Fruit fly (Drosophila melanogaster) whole organism, embryonic: ENCODE measurements around the gene CG5107.

ENCODE experiments used
- Atf3 ChIP-seq: fragments of 200-800 bp; sonication (Bioruptor generic); optimal IDR thresholded peaks from 3 replicates; lab custom pipeline; 2016; ENCODE audit warnings: missing biosample characterization, missing genetic modification characterization
- CG10147 ChIP-seq: fragments of 200-800 bp; sonication (Bioruptor generic); optimal IDR thresholded peaks from 2 replicates; lab custom pipeline; 2019; ENCODE audit warnings: missing biosample characterization, mild to moderate bottlenecking, missing genetic modification characterization, moderate library complexity
- CG10462 ChIP-seq: fragments of 200-800 bp; sonication (Bioruptor generic); optimal IDR thresholded peaks from 2 replicates; lab custom pipeline; 2016; ENCODE audit warnings: missing biosample characterization, missing genetic modification characterization
- CG10565 ChIP-seq: fragments of 200-800 bp; sonication (Bioruptor generic); optimal IDR thresholded peaks from 3 replicates; lab custom pipeline; 2016; ENCODE audit warnings: missing biosample characterization, mild to moderate bottlenecking, missing genetic modification characterization
- CG12391 ChIP-seq: fragments of 200-800 bp; sonication (Bioruptor generic); optimal IDR thresholded peaks from 3 replicates; lab custom pipeline; 2018; ENCODE audit warnings: missing biosample characterization, mild to moderate bottlenecking, missing genetic modification characterization, moderate library complexity
- CG13123 ChIP-seq: fragments of 200-800 bp; sonication (Bioruptor generic); optimal IDR thresholded peaks from 2 replicates; lab custom pipeline; 2016; ENCODE audit warnings: missing biosample characterization, missing genetic modification characterization
- CG13287 ChIP-seq: fragments of 200-800 bp; sonication (Bioruptor generic); IDR thresholded peaks from 2 replicates; pipeline ENCODE4 v1.3.6; 2022; ENCODE audit warnings: missing biosample characterization, missing genetic modification characterization; ENCODE audit not compliant: partially characterized antibody
- CG13624 ChIP-seq: fragments of 200-800 bp; sonication (Bioruptor generic); optimal IDR thresholded peaks from 2 replicates; lab custom pipeline; 2016; ENCODE audit warnings: missing biosample characterization, missing genetic modification characterization
- CG14965 ChIP-seq: fragments of 200-800 bp; sonication (Bioruptor generic); optimal IDR thresholded peaks from 2 replicates; lab custom pipeline; 2016; ENCODE audit warnings: missing biosample characterization, missing genetic modification characterization, borderline replicate concordance
- CG15479 ChIP-seq: fragments of 200-800 bp; sonication (Bioruptor generic); optimal IDR thresholded peaks from 3 replicates; lab custom pipeline; 2019; ENCODE audit warnings: missing biosample characterization, mild to moderate bottlenecking, missing genetic modification characterization, moderate library complexity
- CG1602 ChIP-seq: fragments of 200-800 bp; sonication (Bioruptor generic); optimal IDR thresholded peaks from 3 replicates; lab custom pipeline; 2016; ENCODE audit warnings: missing biosample characterization, missing genetic modification characterization
- CG16863 ChIP-seq: fragments of 200-800 bp; sonication (Bioruptor generic); optimal IDR thresholded peaks from 3 replicates; lab custom pipeline; 2016; ENCODE audit warnings: missing biosample characterization, missing genetic modification characterization
- CG17385 ChIP-seq: fragments of 200-800 bp; sonication (Bioruptor generic); optimal IDR thresholded peaks from 3 replicates; lab custom pipeline; 2018; ENCODE audit warnings: missing biosample characterization, mild to moderate bottlenecking, missing genetic modification characterization
- CG18476 ChIP-seq: fragments of 200-800 bp; sonication (Bioruptor generic); optimal IDR thresholded peaks from 2 replicates; lab custom pipeline; 2016; ENCODE audit warnings: missing biosample characterization, mild to moderate bottlenecking, missing genetic modification characterization
- CG3726 ChIP-seq: fragments of 200-800 bp; sonication (Bioruptor generic); IDR thresholded peaks from 3 replicates; pipeline ENCODE4, ENCODE4 v1.3.6; 2022; ENCODE audit warnings: missing biosample characterization, missing genetic modification characterization
- CG3847 ChIP-seq: fragments of 200-800 bp; sonication (Bioruptor generic); IDR thresholded peaks from 2 replicates; pipeline ENCODE4 v1.3.6; 2022; ENCODE audit warnings: missing biosample characterization, missing genetic modification characterization
- CG6854 ChIP-seq: fragments of 200-800 bp; sonication (Bioruptor generic); optimal IDR thresholded peaks from 3 replicates; lab custom pipeline; 2017; ENCODE audit warnings: missing biosample characterization, mild to moderate bottlenecking, missing genetic modification characterization
- CG7745 ChIP-seq: fragments of 200-800 bp; sonication (Bioruptor generic); optimal IDR thresholded peaks from 2 replicates; lab custom pipeline; 2018; ENCODE audit warnings: missing biosample characterization, mild to moderate bottlenecking, missing genetic modification characterization, moderate library complexity
- CG7786 ChIP-seq: fragments of 200-800 bp; sonication (Bioruptor generic); optimal IDR thresholded peaks from 2 replicates; lab custom pipeline; 2016; ENCODE audit warnings: missing biosample characterization, missing genetic modification characterization
- CG9437 ChIP-seq: fragments of 200-800 bp; sonication (Bioruptor generic); optimal IDR thresholded peaks from 2 replicates; lab custom pipeline; 2018; ENCODE audit warnings: missing biosample characterization, mild to moderate bottlenecking, missing genetic modification characterization
- CTCF ChIP-seq: fragments of 200-800 bp; sonication (Bioruptor generic); optimal IDR thresholded peaks from 2 replicates; lab custom pipeline; 2017; ENCODE audit warnings: missing biosample characterization, mild to moderate bottlenecking, missing genetic modification characterization, moderate library complexity
- Dek ChIP-seq: fragments of 200-800 bp; sonication (Bioruptor generic); optimal IDR thresholded peaks from 3 replicates; lab custom pipeline; 2019; ENCODE audit warnings: missing biosample characterization, mild to moderate bottlenecking, missing genetic modification characterization, moderate library complexity
- Dfd ChIP-seq, 2 experiments: fragments of >200 bp; optimal IDR thresholded peaks; 2 replicates each; lab custom pipeline; 2017; ENCODE audit warnings: missing biosample characterization in 2 of 2, missing genetic modification characterization in 2 of 2
- Dref ChIP-seq: fragments of 200-800 bp; sonication (Bioruptor generic); IDR thresholded peaks from 2 replicates; pipeline ENCODE4 v1.3.6; 2022; ENCODE audit warnings: missing biosample characterization, missing genetic modification characterization
- E2f2 ChIP-seq: fragments of 200-800 bp; sonication (Bioruptor generic); IDR thresholded peaks from 2 replicates; pipeline ENCODE4 v1.3.6; 2022; ENCODE audit warnings: missing biosample characterization, missing genetic modification characterization
- Hmr ChIP-seq: fragments of 200-800 bp; sonication (Bioruptor generic); optimal IDR thresholded peaks from 3 replicates; lab custom pipeline; 2017; ENCODE audit warnings: mild to moderate bottlenecking, missing biosample characterization, missing genetic modification reagents, missing genetic modification characterization
- Jarid2 ChIP-seq: fragments of 200-800 bp; sonication (Bioruptor generic); optimal IDR thresholded peaks from 3 replicates; lab custom pipeline; 2017; ENCODE audit warnings: mild to moderate bottlenecking, missing biosample characterization, missing genetic modification reagents, missing genetic modification characterization
- Lpt ChIP-seq: fragments of >200 bp; optimal IDR thresholded peaks from 2 replicates; lab custom pipeline; 2018; ENCODE audit warnings: missing biosample characterization, missing genetic modification characterization
- Med ChIP-seq: fragments of 200-800 bp; sonication (Bioruptor generic); peaks from one replicate; lab custom pipeline; 2016; ENCODE audit warnings: missing biosample characterization, missing genetic modification characterization, mild to moderate bottlenecking, inconsistent platforms, moderate library complexity
- Nf-YA ChIP-seq: fragments of 200-800 bp; sonication (Bioruptor generic); IDR thresholded peaks from 2 replicates; pipeline ENCODE4 v1.3.6; 2022; ENCODE audit warnings: missing biosample characterization, missing genetic modification characterization
- Sox100B ChIP-seq: fragments of 200-800 bp; sonication (Bioruptor generic); optimal IDR thresholded peaks from 3 replicates; lab custom pipeline; 2018; ENCODE audit warnings: missing biosample characterization, mild to moderate bottlenecking, missing genetic modification characterization
- ase ChIP-seq: fragments of 200-800 bp; sonication (Bioruptor generic); IDR thresholded peaks from 3 replicates; pipeline ENCODE4 v1.3.6; 2022; ENCODE audit warnings: missing biosample characterization, missing genetic modification characterization
- bbx ChIP-seq: fragments of 200-800 bp; sonication (Bioruptor generic); IDR thresholded peaks from 2 replicates; pipeline ENCODE4 v1.3.6; 2022; ENCODE audit warnings: missing biosample characterization, missing genetic modification characterization; ENCODE audit not compliant: partially characterized antibody
- bowl ChIP-seq: fragments of 200-800 bp; sonication (Bioruptor generic); IDR thresholded peaks from 2 replicates; pipeline ENCODE4 v1.3.6; 2022; ENCODE audit warnings: missing biosample characterization, missing genetic modification characterization
- croc ChIP-seq: fragments of 200-800 bp; sonication (Bioruptor generic); conservative IDR thresholded peaks from 3 replicates; pipeline ENCODE4 v1.3.6; 2022; ENCODE audit warnings: missing biosample characterization, missing genetic modification characterization
- crol ChIP-seq: fragments of 200-800 bp; sonication (Bioruptor generic); IDR thresholded peaks from 2 replicates; pipeline ENCODE4 v1.3.6; 2022; ENCODE audit warnings: missing biosample characterization, missing genetic modification characterization
- en ChIP-seq: fragments of 200-800 bp; sonication (Bioruptor generic); optimal IDR thresholded peaks from 2 replicates; lab custom pipeline; 2016; ENCODE audit warnings: missing biosample characterization, missing genetic modification characterization
- fd96Cb ChIP-seq: fragments of 200-800 bp; sonication (Bioruptor generic); optimal IDR thresholded peaks from 2 replicates; lab custom pipeline; 2018; ENCODE audit warnings: missing biosample characterization, mild to moderate bottlenecking, missing genetic modification characterization, moderate library complexity
- gsb ChIP-seq: fragments of 200-800 bp; sonication (Bioruptor generic); IDR thresholded peaks from 2 replicates; pipeline ENCODE4 v1.3.6; 2022; ENCODE audit warnings: missing biosample characterization, missing genetic modification characterization
- ken ChIP-seq: fragments of 200-800 bp; sonication (Bioruptor generic); IDR thresholded peaks from 3 replicates; pipeline ENCODE4 v1.3.6; 2022; ENCODE audit warnings: missing biosample characterization, missing genetic modification characterization
- knrl ChIP-seq: fragments of 200-800 bp; sonication (Bioruptor generic); IDR thresholded peaks from 3 replicates; pipeline ENCODE4 v1.3.6; 2022; ENCODE audit warnings: missing biosample characterization, missing genetic modification characterization; ENCODE audit not compliant: partially characterized antibody
- mirr ChIP-seq: fragments of 200-800 bp; sonication (Bioruptor generic); optimal IDR thresholded peaks from 3 replicates; lab custom pipeline; 2018; ENCODE audit warnings: missing biosample characterization, mild to moderate bottlenecking, missing genetic modification characterization
- pita ChIP-seq: fragments of 200-800 bp; sonication (Bioruptor generic); optimal IDR thresholded peaks from 2 replicates; lab custom pipeline; 2017; ENCODE audit warnings: missing biosample characterization, mild to moderate bottlenecking, missing genetic modification characterization
- shn ChIP-seq: fragments of 200-800 bp; sonication (Bioruptor generic); optimal IDR thresholded peaks from 3 replicates; lab custom pipeline; 2016; ENCODE audit warnings: missing biosample characterization, missing genetic modification characterization
- so ChIP-seq: fragments of 200-800 bp; sonication (Bioruptor generic); IDR thresholded peaks from 3 replicates; pipeline ENCODE4 v1.3.6; 2022; ENCODE audit warnings: missing biosample characterization, missing genetic modification characterization
- stc ChIP-seq: fragments of 200-800 bp; sonication (Bioruptor generic); IDR thresholded peaks from 2 replicates; pipeline ENCODE4 v1.3.6; 2022; ENCODE audit warnings: missing biosample characterization, missing genetic modification characterization
- unc-4 ChIP-seq: fragments of 200-800 bp; sonication (Bioruptor generic); IDR thresholded peaks from 2 replicates; pipeline ENCODE4 v1.3.6; 2022; ENCODE audit warnings: missing biosample characterization, missing genetic modification characterization; ENCODE audit not compliant: partially characterized antibody
- usp ChIP-seq: fragments of >200 bp; optimal IDR thresholded peaks from 2 replicates; lab custom pipeline; 2017; ENCODE audit warnings: missing biosample characterization, missing genetic modification characterization
- vfl ChIP-seq: fragments of 200-800 bp; sonication (Bioruptor generic); optimal IDR thresholded peaks from 2 replicates; lab custom pipeline; 2016; ENCODE audit warnings: missing biosample characterization, missing genetic modification characterization
- z ChIP-seq: fragments of 200-800 bp; sonication (Bioruptor generic); IDR thresholded peaks from 3 replicates; pipeline ENCODE4 v1.3.6; 2022; ENCODE audit warnings: missing biosample characterization, missing genetic modification characterization

The CG5107 gene

DNA sequence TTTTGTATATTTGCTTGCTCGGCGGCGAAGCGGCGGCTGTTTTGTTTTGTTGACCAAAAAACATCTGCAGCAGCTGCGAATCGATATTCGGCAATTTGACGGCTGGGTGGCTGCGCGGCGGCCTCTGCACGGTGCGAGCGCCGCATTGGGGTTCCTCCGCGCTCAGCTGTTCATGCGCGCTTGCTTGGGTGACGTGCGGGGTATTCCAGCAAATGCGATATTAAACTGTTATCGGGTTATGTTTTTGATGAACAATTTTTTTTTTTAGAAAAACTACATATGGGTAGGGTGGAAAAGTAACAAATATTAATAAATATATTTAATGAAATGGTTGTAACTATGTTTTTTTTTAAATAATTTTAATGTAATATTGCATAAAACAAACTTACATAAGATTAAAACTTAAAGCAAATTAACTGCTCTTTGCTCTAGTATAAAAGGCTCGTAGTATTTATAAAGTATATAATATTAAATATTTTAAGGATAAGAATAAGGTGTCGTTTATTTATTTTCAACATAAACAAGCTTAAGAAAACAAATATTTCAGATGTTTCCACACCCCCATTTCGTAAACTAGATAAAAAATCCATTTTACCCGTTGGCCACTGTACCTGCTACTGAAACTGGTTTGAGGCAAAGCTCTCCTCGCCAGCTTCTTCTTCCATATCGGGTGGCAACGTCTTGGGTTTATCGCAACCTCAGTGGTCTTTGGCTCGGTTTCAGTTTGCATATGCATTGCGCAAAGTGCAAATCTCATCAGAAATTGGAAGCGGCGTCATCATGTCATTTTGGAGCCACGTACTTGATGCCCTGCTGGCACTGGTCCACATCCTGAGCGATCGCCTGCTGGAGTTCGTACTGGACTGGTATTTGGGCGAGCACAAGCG lies 14.0 kb upstream of the CG5107 start, which contains the start of the genes Gnpat and CG5112 (continued):
- TF ChIP-seq CG9437 (GFP tag; lab: Kevin White, UChicago) (peak; percentile 0), CG7786 (peak; percentile 50), CG13123 (no peak), so (GFP tag; lab: Robert Waterston, UW) (0 out of 3 replicates have a peak, but pooled peaks have one; percentile 38), CG12391 (tag; lab: Kevin White, UChicago) (peak; percentile 69), CG16863 (GFP tag; lab: Kevin White, UChicago) (no peak), CG15479 (GFP tag; lab: Kevin White, UChicago) (no peak), Dfd (GFP tag; optimal IDR thresholded peaks at IDR 0.05; lab: Kevin White, UChicago) (peak in 1 of 2 experiments; percentile 12), Jarid2 (GFP tag; lab: Kevin White, UChicago) (no peak), CG3847 (peak; percentile 85), CG3726 (0 out of 3 replicates have a peak, but pooled peaks have one; percentile 15), fd96Cb (tag; lab: Kevin White, UChicago) (no peak), CG13287 (GFP tag; lab: Robert Waterston, UW) (peak; percentile 78), CTCF (no peak), Sox100B (GFP tag; lab: Kevin White, UChicago) (peak; percentile 34), CG6854 (GFP tag; lab: Kevin White, UChicago) (peak; percentile 16), CG10462 (GFP tag; lab: Kevin White, UChicago) (no peak), Hmr (GFP tag; lab: Kevin White, UChicago) (peak; percentile 62), E2f2 (GFP tag; lab: Robert Waterston, UW) (peak; percentile 44), shn (GFP tag; lab: Kevin White, UChicago) (peak; percentile 60), ken (GFP tag; lab: Robert Waterston, UW) (peak; percentile 92), usp (GFP tag; lab: Kevin White, UChicago) (no peak), CG18476 (GFP tag; lab: Kevin White, UChicago) (peak; percentile 33), CG13624 (GFP tag; lab: Kevin White, UChicago) (peak; percentile 35), CG10565 (GFP tag; lab: Kevin White, UChicago) (no peak), Dek (tag; lab: Kevin White, UChicago) (peak; percentile 0), ase (GFP tag; lab: Robert Waterston, UW) (peak; percentile 78; the same call in 2 of the 3 replicates), crol (GFP tag; lab: Robert Waterston, UW) (no peak), Lpt (GFP tag; lab: Kevin White, UChicago) (no peak), CG7745 (tag; lab: Kevin White, UChicago) (no peak), knrl (peak; percentile 71), unc-4 (GFP tag; lab: Robert Waterston, UW) (peak; percentile 61), CG1602 (peak; percentile 52), Dref (GFP tag; lab: Robert Waterston, UW) (peak; percentile 62), bbx (GFP tag; lab: Robert Waterston, UW) (peak; percentile 74), vfl (peak; percentile 14), en (GFP tag; lab: Kevin White, UChicago) (no peak), Nf-YA (GFP tag; lab: Robert Waterston, UW) (peak; percentile 46; the same call in 1 of the 2 replicates), CG17385 (GFP tag; lab: Kevin White, UChicago) (peak; percentile 80), Atf3 (GFP tag; lab: Kevin White, UChicago) (no peak), gsb (GFP tag; lab: Robert Waterston, UW) (peak; percentile 68), CG14965 (GFP tag; lab: Kevin White, UChicago) (no peak), bowl (GFP tag; lab: Robert Waterston, UW) (peak; percentile 50), z (GFP tag; lab: Robert Waterston, UW) (no peak), mirr (peak; percentile 60), CG10147 (GFP tag; lab: Kevin White, UChicago) (peak; percentile 39), croc (GFP tag; lab: Robert Waterston, UW) (peak; percentile 23; the same call in 2 of the 3 replicates), Med (GFP tag; lab: Kevin White, UChicago) (peak; percentile 94), stc (GFP tag; lab: Robert Waterston, UW) (no peak), pita (GFP tag; lab: Kevin White, UChicago) (no peak)
